Fruit fly (Drosophila melanogaster) whole organism, embryonic: ENCODE measurements around the gene CG7810.

Source experiments
- Bteb2 ChIP-seq: fragments of 200-800 bp; sonication (Bioruptor generic); optimal IDR thresholded peaks from 2 replicates; lab custom pipeline; 2016; ENCODE audit warnings: missing biosample characterization, missing genetic modification characterization
- CG8290 ChIP-seq, 3 experiments: fragments of 200-800 bp; sonication (Bioruptor generic); optimal IDR thresholded peaks; 2 replicates each; lab custom pipeline; 2016 to 2019; ENCODE audit warnings: missing biosample characterization in 3 of 3, missing genetic modification characterization in 3 of 3, mild to moderate bottlenecking in 2 of 3, moderate library complexity in 1 of 3
- Deaf1 ChIP-seq: fragments of 200-800 bp; optimal IDR thresholded peaks from 3 replicates; lab custom pipeline; 2019; ENCODE audit warnings: missing biosample characterization, mild to moderate bottlenecking, missing genetic modification characterization, moderate library complexity
- Mes4 ChIP-seq: fragments of 200-800 bp; sonication (Bioruptor generic); optimal IDR thresholded peaks from 2 replicates; lab custom pipeline; 2016; ENCODE audit warnings: missing biosample characterization, missing genetic modification characterization
- sna ChIP-seq: fragments of 200-800 bp; sonication (Bioruptor generic); IDR thresholded peaks from 2 replicates; pipeline ENCODE4 v1.3.6; 2022; ENCODE audit warnings: missing biosample characterization, missing genetic modification characterization; ENCODE audit not compliant: partially characterized antibody

DNA sequence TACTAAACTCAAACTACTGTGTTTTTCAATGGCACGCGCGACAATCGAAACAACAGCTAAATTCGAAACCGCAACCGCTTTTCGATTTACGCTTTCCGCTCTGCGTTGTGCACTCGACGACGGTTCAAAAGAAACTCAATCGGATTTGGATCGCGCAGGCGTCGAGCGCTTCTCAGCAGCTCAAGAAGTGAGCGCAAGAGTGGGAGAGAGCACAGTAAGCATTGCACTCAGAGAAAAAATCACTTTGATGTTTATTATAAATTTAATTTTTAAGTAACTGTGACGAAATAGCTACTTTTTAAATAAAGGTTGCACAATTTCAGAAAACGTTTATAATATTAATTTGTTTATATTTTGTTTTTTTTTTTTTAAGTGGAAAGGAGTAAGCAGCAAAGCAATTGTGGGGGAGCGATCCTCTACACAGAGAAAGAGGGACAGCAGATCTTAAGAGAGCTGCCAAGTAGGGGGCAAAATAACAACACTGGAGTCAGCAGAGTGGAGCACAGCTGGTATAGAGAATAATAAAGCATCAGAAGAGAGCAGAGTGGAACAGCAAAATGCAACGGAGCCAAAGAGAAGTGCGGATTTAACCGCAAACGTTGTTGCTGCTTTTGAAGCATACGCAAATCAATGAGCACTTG, 33.3 kb downstream of the CG7810 start:
- peak; percentile 94 for TF ChIP-seq Mes4 (GFP tag; lab: Kevin White, UChicago)
- TF ChIP-seq CG8290 (GFP tag; optimal IDR thresholded peaks at IDR 0.05; lab: Kevin White, UChicago), result peak; percentile 99
- TF ChIP-seq CG8290 (tag; optimal IDR thresholded peaks at IDR 0.05; lab: Kevin White, UChicago), result peak; percentile 40 to 92
- peak; percentile 78 for TF ChIP-seq Deaf1 (tag; lab: Kevin White, UChicago)
- TF ChIP-seq sna, result no peak
- peak; percentile 93 for TF ChIP-seq Bteb2
